Worm (Caenorhabditis elegans) whole organism, midembryonic: ENCODE results near the gene best-15.

Experiments
- T22C8.4 ChIP-seq: fragments of 200-800 bp; sonication (Bioruptor generic); IDR thresholded peaks from 2 replicates; pipeline ENCODE4 v1.3.6; 2022; ENCODE audit warnings: missing genetic modification characterization, missing compliant biosample characterization
- cog-1 ChIP-seq: sonication (generic microtip); optimal IDR thresholded peaks from 2 replicates; lab custom pipeline; 2016; ENCODE audit warnings: missing genetic modification characterization, missing compliant biosample characterization
- flt-1 ChIP-seq: fragments of 200-800 bp; sonication (Bioruptor generic); IDR thresholded peaks from 2 replicates; pipeline ENCODE4 v1.3.6; 2022; ENCODE audit warnings: missing genetic modification characterization, missing compliant biosample characterization
- klf-2 ChIP-seq: fragments of 200-800 bp; sonication (Bioruptor generic); conservative IDR thresholded peaks from 2 replicates; pipeline ENCODE4 v1.3.6; 2022; ENCODE audit warnings: missing genetic modification reagents, missing genetic modification characterization, missing compliant biosample characterization
- med-1 ChIP-seq: sonication (generic microtip); optimal IDR thresholded peaks from 2 replicates; lab custom pipeline; 2017; ENCODE audit warnings: missing genetic modification characterization, mild to moderate bottlenecking, missing compliant biosample characterization, antibody characterized with exemption, missing genetic modification reagents; ENCODE audit not compliant: insufficient read depth
- ref-1 ChIP-seq: fragments of 200-800 bp; sonication (Bioruptor generic); conservative IDR thresholded peaks from 2 replicates; pipeline ENCODE4 v1.3.6; 2022; ENCODE audit warnings: missing genetic modification reagents, missing genetic modification characterization, missing compliant biosample characterization
- tab-1 ChIP-seq: fragments of 200-800 bp; sonication (Bioruptor generic); IDR thresholded peaks from 2 replicates; pipeline ENCODE4 v1.3.6; 2022; ENCODE audit warnings: missing genetic modification characterization, missing compliant biosample characterization
- ztf-23 ChIP-seq: fragments of 200-800 bp; sonication (Bioruptor generic); IDR thresholded peaks from 2 replicates; pipeline ENCODE4 v1.3.6; 2022; ENCODE audit warnings: missing genetic modification reagents, missing genetic modification characterization, missing compliant biosample characterization
- ztf-29 ChIP-seq: fragments of 200-800 bp; sonication (Bioruptor generic); IDR thresholded peaks from 2 replicates; pipeline ENCODE4 v1.3.6; 2022; ENCODE audit warnings: missing genetic modification reagents, missing genetic modification characterization, missing compliant biosample characterization

best-15 gene

ce11 chrIV:10832148-10832547, at the start of gene best-15:
Gene best-15 (minus strand): TSS chrIV:10832248.
- no peak for TF ChIP-seq cog-1 (tag; lab: Kevin White, UChicago)
- TF ChIP-seq med-1 (GFP tag; lab: Kevin White, UChicago): no peak
- TF ChIP-seq flt-1: no peak
- TF ChIP-seq klf-2 (GFP tag; lab: Robert Waterston, UW): no peak
- no peak for TF ChIP-seq ref-1 (GFP tag; lab: Robert Waterston, UW)
- no peak for TF ChIP-seq tab-1 (GFP tag; lab: Robert Waterston, UW)
- no peak for TF ChIP-seq ztf-29 (GFP tag; lab: Robert Waterston, UW)
- no peak for TF ChIP-seq ztf-23 (GFP tag; lab: Robert Waterston, UW)
- TF ChIP-seq T22C8.4 (GFP tag; lab: Robert Waterston, UW): no peak

DNA sequence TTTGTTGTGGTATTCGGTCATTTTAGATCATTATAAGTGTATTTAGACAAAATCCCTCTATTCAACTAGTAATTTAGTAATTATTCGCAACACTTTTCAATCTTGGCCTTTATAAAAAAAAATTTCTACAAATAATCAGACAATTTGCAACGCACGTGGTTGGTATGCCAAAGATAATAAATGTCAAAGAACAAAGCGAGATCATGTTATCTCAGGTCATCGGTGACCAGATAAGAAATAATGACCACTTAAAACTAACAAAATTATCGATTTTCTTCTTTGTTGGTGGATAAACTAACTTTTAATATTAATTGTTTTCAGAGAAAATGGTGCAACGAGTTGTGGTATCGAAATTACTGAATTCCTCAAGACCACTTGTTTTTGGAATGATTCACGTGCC, 49.2 kb upstream of the best-15 start, which contains the start of gene F13E9.13:
F13E9.13 (plus strand) TSS at position 317 of the 400 bp plus-strand sequence.
- no peak for TF ChIP-seq T22C8.4 (GFP tag; lab: Robert Waterston, UW)

DNA sequence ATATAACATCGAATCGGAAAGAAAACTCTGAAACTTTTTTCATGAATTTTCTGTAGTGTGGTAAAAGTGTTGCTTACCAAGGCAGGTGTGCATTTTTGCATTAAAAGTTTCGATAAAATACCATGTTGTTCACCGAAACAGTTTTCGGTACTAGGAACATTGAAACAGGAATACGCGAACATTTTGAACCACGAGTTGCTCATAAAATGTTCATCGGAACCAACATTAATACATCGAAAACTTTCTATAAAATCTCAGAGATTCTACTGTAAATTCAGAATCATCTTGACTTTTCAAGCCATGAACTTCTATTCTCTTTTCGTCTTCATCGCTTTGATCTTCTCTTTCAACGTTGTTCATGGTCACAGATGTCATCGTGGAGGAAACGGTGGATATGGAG, 48.2 kb upstream of the best-15 start, which contains the start of gene fipr-15:
fipr-15 (plus strand) TSS at position 301 of the 400 bp plus-strand sequence.
- no peak for TF ChIP-seq ztf-23 (GFP tag; lab: Robert Waterston, UW)
- TF ChIP-seq cog-1 (tag; lab: Kevin White, UChicago): no peak
- no peak for TF ChIP-seq flt-1
- TF ChIP-seq T22C8.4 (GFP tag; lab: Robert Waterston, UW): no peak
- no peak for TF ChIP-seq med-1 (GFP tag; lab: Kevin White, UChicago)
- TF ChIP-seq ref-1 (GFP tag; lab: Robert Waterston, UW): no peak
- TF ChIP-seq tab-1 (GFP tag; lab: Robert Waterston, UW): no peak
- no peak for TF ChIP-seq ztf-29 (GFP tag; lab: Robert Waterston, UW)
- TF ChIP-seq klf-2 (GFP tag; lab: Robert Waterston, UW): no peak

- no peak for TF ChIP-seq T22C8.4 (GFP tag; lab: Robert Waterston, UW)
- TF ChIP-seq ztf-29 (GFP tag; lab: Robert Waterston, UW): no peak
- no peak for TF ChIP-seq ref-1 (GFP tag; lab: Robert Waterston, UW)
Observed at ce11 chrIV:10879542-10879941, 47.5 kb upstream of the best-15 start, which contains the start of gene sdz-13. Gene sdz-13 (minus strand): TSS chrIV:10879642.

ce11 chrIV:10876844-10877243, 44.8 kb upstream of the best-15 start, which contains the start of gene fipr-14:
Gene fipr-14 (plus strand): TSS chrIV:10877144.
- TF ChIP-seq cog-1 (tag; lab: Kevin White, UChicago) (no peak), ref-1 (GFP tag; lab: Robert Waterston, UW) (no peak), flt-1 (no peak), ztf-29 (GFP tag; lab: Robert Waterston, UW) (no peak), klf-2 (GFP tag; lab: Robert Waterston, UW) (no peak), tab-1 (GFP tag; lab: Robert Waterston, UW) (no peak), med-1 (GFP tag; lab: Kevin White, UChicago) (no peak), T22C8.4 (GFP tag; lab: Robert Waterston, UW) (no peak), ztf-23 (GFP tag; lab: Robert Waterston, UW) (no peak)

DNA sequence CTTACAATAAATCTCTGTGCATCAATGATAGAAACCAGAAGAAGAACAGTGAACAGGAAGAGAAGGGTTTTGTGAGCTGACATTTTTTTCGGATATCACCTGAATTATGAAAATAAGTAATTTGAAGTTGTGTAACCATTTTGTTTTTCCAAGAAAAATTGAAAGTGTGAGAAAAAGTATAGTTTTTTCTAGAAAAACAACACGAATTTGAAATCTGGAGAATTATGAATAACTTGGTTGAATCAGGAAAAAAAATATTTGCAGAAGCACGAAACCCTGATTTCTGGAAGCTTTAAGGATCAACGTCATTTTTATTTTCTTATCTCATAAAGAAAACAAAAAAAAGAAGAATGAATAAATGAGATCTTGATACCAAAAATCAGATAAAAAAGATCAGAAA, 42.5 kb upstream of the best-15 start, which contains the start of gene F13E9.12:
F13E9.12 (minus strand) TSS at position 101 of the 400 bp plus-strand sequence.
- TF ChIP-seq T22C8.4 (GFP tag; lab: Robert Waterston, UW) (no peak), cog-1 (tag; lab: Kevin White, UChicago) (no peak), med-1 (GFP tag; lab: Kevin White, UChicago) (no peak), klf-2 (GFP tag; lab: Robert Waterston, UW) (no peak), tab-1 (GFP tag; lab: Robert Waterston, UW) (no peak), flt-1 (no peak), ztf-29 (GFP tag; lab: Robert Waterston, UW) (no peak), ztf-23 (GFP tag; lab: Robert Waterston, UW) (no peak), ref-1 (GFP tag; lab: Robert Waterston, UW) (no peak)

DNA sequence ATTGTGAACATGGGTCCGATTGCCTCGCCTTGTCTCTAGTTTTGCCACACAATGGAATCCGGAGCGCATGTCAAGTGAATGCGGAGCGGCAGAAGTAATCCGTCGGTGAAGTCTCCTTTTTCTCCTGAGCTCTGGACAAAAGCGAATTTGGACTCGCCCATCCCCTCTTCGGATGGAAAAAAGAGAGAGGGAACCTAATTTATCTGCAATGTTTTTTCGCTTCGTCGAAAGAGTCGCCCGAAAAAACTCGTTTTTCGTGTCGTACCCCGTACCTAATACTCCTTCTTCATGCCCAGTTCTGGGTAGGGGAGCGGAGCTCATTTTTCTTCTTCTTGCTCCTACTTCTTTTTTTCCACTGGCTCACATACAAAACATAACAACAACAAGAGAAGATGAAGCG, 38.1 kb upstream of the best-15 start:
- TF ChIP-seq ztf-23 (GFP tag; lab: Robert Waterston, UW): no peak
- 0 out of 2 replicates have a peak, but pooled peaks have one; percentile 4 for TF ChIP-seq flt-1

- TF ChIP-seq flt-1 (no peak), tab-1 (GFP tag; lab: Robert Waterston, UW) (0 out of 2 replicates have a peak, but pooled peaks have one; percentile 65)
Observed at ce11 chrIV:10869642-10870041, 37.6 kb upstream of the best-15 start.

DNA sequence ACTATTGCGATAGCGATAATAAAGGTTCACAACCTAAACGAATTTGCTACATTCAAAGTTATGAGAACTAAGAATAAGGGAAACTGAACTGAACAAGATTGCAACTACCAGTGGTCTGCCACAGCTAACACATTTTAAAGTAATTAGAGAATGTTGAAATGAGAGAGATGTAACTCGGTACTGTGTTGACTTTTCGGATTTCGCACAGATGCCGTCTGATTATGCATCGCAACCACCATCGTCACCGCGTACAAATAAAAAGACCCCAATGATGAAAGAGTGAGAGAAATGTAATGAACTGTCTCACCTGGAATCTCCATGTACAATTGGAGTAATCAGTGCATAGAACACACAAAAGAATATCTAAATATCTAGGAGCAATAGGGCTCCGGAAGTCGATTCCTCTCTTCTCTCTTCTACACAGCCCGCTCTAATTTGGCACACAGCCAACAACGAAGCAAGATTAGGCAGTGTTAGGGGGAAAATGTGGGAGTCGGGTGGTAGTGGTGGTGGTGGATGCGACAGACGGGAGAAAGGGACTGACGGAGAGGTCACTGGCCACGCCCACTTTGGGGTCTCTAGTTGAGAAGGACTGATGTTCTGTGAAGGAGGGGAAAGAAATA, 36.7 kb upstream of the best-15 start, which contains the start of gene F13E9.11:
F13E9.11 (minus strand) TSS at position 507 of the 623 bp plus-strand sequence.
- TF ChIP-seq klf-2 (GFP tag; lab: Robert Waterston, UW) (no peak), tab-1 (GFP tag; lab: Robert Waterston, UW) (peak; percentile 51; the same call in 1 of the 2 replicates), flt-1 (0 out of 2 replicates have a peak, but pooled peaks have one; percentile 50), ztf-23 (GFP tag; lab: Robert Waterston, UW) (peak; percentile 18; the same call in 1 of the 2 replicates), ztf-29 (GFP tag; lab: Robert Waterston, UW) (no peak)
